Worm (Caenorhabditis elegans) whole organism, midembryonic: ENCODE measurements around the gene R12C12.5.
A peak's percentile ranks its signal among the peaks of the same experiment; 100 is the strongest.

Source experiments
- T22C8.4 ChIP-seq: fragments of 200-800 bp; sonication (Bioruptor generic); IDR thresholded peaks from 2 replicates; pipeline ENCODE4 v1.3.6; 2022; ENCODE audit warnings: missing genetic modification characterization, missing compliant biosample characterization
- cog-1 ChIP-seq: sonication (generic microtip); optimal IDR thresholded peaks from 2 replicates; lab custom pipeline; 2016; ENCODE audit warnings: missing genetic modification characterization, missing compliant biosample characterization
- flt-1 ChIP-seq: fragments of 200-800 bp; sonication (Bioruptor generic); IDR thresholded peaks from 2 replicates; pipeline ENCODE4 v1.3.6; 2022; ENCODE audit warnings: missing genetic modification characterization, missing compliant biosample characterization
- klf-2 ChIP-seq: fragments of 200-800 bp; sonication (Bioruptor generic); conservative IDR thresholded peaks from 2 replicates; pipeline ENCODE4 v1.3.6; 2022; ENCODE audit warnings: missing genetic modification reagents, missing genetic modification characterization, missing compliant biosample characterization
- med-1 ChIP-seq: sonication (generic microtip); optimal IDR thresholded peaks from 2 replicates; lab custom pipeline; 2017; ENCODE audit warnings: missing genetic modification characterization, mild to moderate bottlenecking, missing compliant biosample characterization, antibody characterized with exemption, missing genetic modification reagents; ENCODE audit not compliant: insufficient read depth
- ref-1 ChIP-seq: fragments of 200-800 bp; sonication (Bioruptor generic); conservative IDR thresholded peaks from 2 replicates; pipeline ENCODE4 v1.3.6; 2022; ENCODE audit warnings: missing genetic modification reagents, missing genetic modification characterization, missing compliant biosample characterization
- tab-1 ChIP-seq: fragments of 200-800 bp; sonication (Bioruptor generic); IDR thresholded peaks from 2 replicates; pipeline ENCODE4 v1.3.6; 2022; ENCODE audit warnings: missing genetic modification characterization, missing compliant biosample characterization
- ztf-23 ChIP-seq: fragments of 200-800 bp; sonication (Bioruptor generic); IDR thresholded peaks from 2 replicates; pipeline ENCODE4 v1.3.6; 2022; ENCODE audit warnings: missing genetic modification reagents, missing genetic modification characterization, missing compliant biosample characterization
- ztf-29 ChIP-seq: fragments of 200-800 bp; sonication (Bioruptor generic); IDR thresholded peaks from 2 replicates; pipeline ENCODE4 v1.3.6; 2022; ENCODE audit warnings: missing genetic modification reagents, missing genetic modification characterization, missing compliant biosample characterization

- TF ChIP-seq flt-1 (GFP tag; lab: Robert Waterston, UW): no peak; the same call in 1 of the 2 replicates
- no peak for TF ChIP-seq ref-1 (GFP tag; lab: Robert Waterston, UW)
- TF ChIP-seq T22C8.4: no peak
- TF ChIP-seq klf-2 (GFP tag; lab: Robert Waterston, UW): no peak
- TF ChIP-seq ztf-23 (GFP tag; lab: Robert Waterston, UW): peak; percentile 77
- TF ChIP-seq tab-1 (GFP tag; lab: Robert Waterston, UW): no peak
- TF ChIP-seq med-1: no peak
- no peak for TF ChIP-seq ztf-29 (GFP tag; lab: Robert Waterston, UW)
- peak; percentile 60 for TF ChIP-seq cog-1 (tag; lab: Kevin White, UChicago)
Measured at ce11 chrII:6061495-6061894, 16.5 kb upstream of the R12C12.5 start.
